Worm (Caenorhabditis elegans) whole organism, L1 larva: ENCODE data around the gene F57G12.2.

Source experiments
- C04F5.9 ChIP-seq: sonication (generic microtip); optimal IDR thresholded peaks from 2 replicates; lab custom pipeline; 2016; ENCODE audit warnings: missing genetic modification characterization, missing compliant biosample characterization
- C16A3.4 ChIP-seq: fragments of 150-350 bp; optimal IDR thresholded peaks from 2 replicates; lab custom pipeline; 2014; ENCODE audit warnings: missing biosample characterization, missing genetic modification characterization
- C34B4.2 ChIP-seq: sonication (generic microtip); optimal IDR thresholded peaks from 2 replicates; lab custom pipeline; 2017; ENCODE audit warnings: mild to moderate bottlenecking, missing genetic modification characterization, missing compliant biosample characterization
- aha-1 ChIP-seq: fragments of 150-350 bp; optimal IDR thresholded peaks from 2 replicates; lab custom pipeline; 2014; ENCODE audit warnings: missing biosample characterization, missing genetic modification characterization
- aly-2 ChIP-seq: fragments of 150-350 bp; optimal IDR thresholded peaks from 2 replicates; lab custom pipeline; 2014; ENCODE audit warnings: missing biosample characterization, missing genetic modification characterization
- blmp-1 ChIP-seq: fragments of 150-350 bp; optimal IDR thresholded peaks from 2 replicates; lab custom pipeline; 2014; ENCODE audit warnings: missing biosample characterization, missing genetic modification characterization
- ceh-8 ChIP-seq: fragments of 200-800 bp; sonication (Bioruptor generic); optimal IDR thresholded peaks from 2 replicates; lab custom pipeline; 2018; ENCODE audit warnings: mild to moderate bottlenecking, missing genetic modification characterization, moderate library complexity, missing compliant biosample characterization
- ceh-82 ChIP-seq, 3 experiments: fragments of 150-350 bp in 1 of 3; sonication (generic microtip) in 2 of 3; optimal IDR thresholded peaks; 2 replicates each; lab custom pipeline; 2014 to 2017; ENCODE audit warnings: missing biosample characterization in 3 of 3, missing genetic modification characterization in 3 of 3
- ceh-88 ChIP-seq: fragments of 200-800 bp; sonication (Bioruptor generic); IDR thresholded peaks from 2 replicates; pipeline ENCODE4 v1.3.6; 2022; ENCODE audit warnings: missing genetic modification characterization, missing compliant biosample characterization
- dsc-1 ChIP-seq: sonication (generic microtip); optimal IDR thresholded peaks from 2 replicates; lab custom pipeline; 2016; ENCODE audit warnings: mild to moderate bottlenecking, missing genetic modification characterization, missing compliant biosample characterization
- efl-1 ChIP-seq, 4 experiments: fragments of 150-350 bp; optimal IDR thresholded peaks in 3 of 4; peaks in 1 of 4; 1 replicate in 1 of 4; 2 replicates in 3 of 4; lab custom pipeline; 2014; ENCODE audit warnings: missing biosample characterization in 2 of 4, missing genetic modification characterization in 2 of 4, missing genetic modification reagents in 2 of 4
- efl-3 ChIP-seq: fragments of 200-800 bp; sonication (Bioruptor generic); optimal IDR thresholded peaks from 2 replicates; lab custom pipeline; 2018; ENCODE audit warnings: mild to moderate bottlenecking, missing genetic modification characterization, missing compliant biosample characterization
- egl-13 ChIP-seq: sonication (generic microtip); optimal IDR thresholded peaks from 2 replicates; lab custom pipeline; 2016; ENCODE audit warnings: missing genotype, missing genetic modification reagents, missing genetic modification characterization, missing compliant biosample characterization
- egl-27 ChIP-seq, 2 experiments: fragments of 150-350 bp in 1 of 2; sonication (generic microtip); optimal IDR thresholded peaks; 3 replicates each; lab custom pipeline; 2017 to 2018; ENCODE audit warnings: missing biosample characterization in 2 of 2, missing genetic modification characterization in 2 of 2, missing genetic modification reagents in 2 of 2
- ets-5 ChIP-seq: fragments of 200-800 bp; sonication (Bioruptor generic); IDR thresholded peaks from 2 replicates; pipeline ENCODE4 v1.3.6; 2022; ENCODE audit warnings: missing genetic modification characterization, missing compliant biosample characterization
- fkh-8 ChIP-seq: sonication (generic microtip); optimal IDR thresholded peaks from 2 replicates; lab custom pipeline; 2016; ENCODE audit warnings: mild to moderate bottlenecking, missing genetic modification characterization, missing compliant biosample characterization
- fos-1 ChIP-seq: fragments of 150-350 bp; optimal IDR thresholded peaks from 2 replicates; lab custom pipeline; 2014; ENCODE audit warnings: missing biosample characterization, missing genetic modification characterization
- grh-1 ChIP-seq: fragments of 200-800 bp; sonication (Bioruptor generic); IDR thresholded peaks from 2 replicates; pipeline ENCODE4 v1.3.6; 2022; ENCODE audit warnings: missing genetic modification reagents, missing genetic modification characterization, missing compliant biosample characterization
- jun-1 ChIP-seq: fragments of 150-350 bp; optimal IDR thresholded peaks from 2 replicates; lab custom pipeline; 2014; ENCODE audit warnings: missing biosample characterization, missing genetic modification reagents, missing genetic modification characterization
- lin-13 ChIP-seq: fragments of 150-350 bp; optimal IDR thresholded peaks from 2 replicates; lab custom pipeline; 2014; ENCODE audit warnings: missing biosample characterization, missing genetic modification reagents, missing genetic modification characterization
- lin-14 ChIP-seq: fragments of 200-800 bp; sonication (Bioruptor generic); optimal IDR thresholded peaks from 2 replicates; lab custom pipeline; 2018; ENCODE audit warnings: mild to moderate bottlenecking, missing genetic modification characterization, moderate library complexity, missing compliant biosample characterization
- lin-15B ChIP-seq: fragments of 150-350 bp; sonication (generic microtip); optimal IDR thresholded peaks from 3 replicates; lab custom pipeline; 2014; ENCODE audit warnings: missing biosample characterization, missing genetic modification characterization
- lin-35 ChIP-seq, 2 experiments: fragments of 150-350 bp; optimal IDR thresholded peaks; 2 replicates each; lab custom pipeline; 2014; ENCODE audit warnings: missing biosample characterization in 2 of 2, missing genetic modification characterization in 2 of 2, missing genetic modification reagents in 2 of 2
- lin-39 ChIP-seq: fragments of 150-350 bp; optimal IDR thresholded peaks from 2 replicates; lab custom pipeline; 2014; ENCODE audit warnings: missing biosample characterization, missing genetic modification reagents, missing genetic modification characterization
- lir-3 ChIP-seq: sonication (generic microtip); optimal IDR thresholded peaks from 2 replicates; lab custom pipeline; 2016; ENCODE audit warnings: mild to moderate bottlenecking, missing genetic modification characterization, moderate library complexity, missing compliant biosample characterization; ENCODE audit not compliant: poor library complexity
- lsy-2 ChIP-seq, 2 experiments: fragments of 150-350 bp; optimal IDR thresholded peaks; 2 replicates each; lab custom pipeline; 2014; ENCODE audit warnings: missing biosample characterization in 2 of 2, missing genetic modification characterization in 2 of 2
- mab-9 ChIP-seq: fragments of 200-800 bp; sonication (Bioruptor generic); IDR thresholded peaks from 2 replicates; pipeline ENCODE4 v1.3.6; 2022; ENCODE audit warnings: missing genetic modification reagents, missing genetic modification characterization, missing compliant biosample characterization
- mep-1 ChIP-seq: fragments of 150-350 bp; optimal IDR thresholded peaks from 2 replicates; lab custom pipeline; 2014; ENCODE audit warnings: missing biosample characterization, missing genetic modification characterization
- nhr-11 ChIP-seq: fragments of 150-350 bp; optimal IDR thresholded peaks from 2 replicates; lab custom pipeline; 2014; ENCODE audit warnings: missing biosample characterization, missing genetic modification characterization
- nhr-12 ChIP-seq: sonication (generic microtip); optimal IDR thresholded peaks from 2 replicates; lab custom pipeline; 2017; ENCODE audit warnings: missing biosample characterization, missing genetic modification characterization
- nhr-28 ChIP-seq: fragments of 150-350 bp; optimal IDR thresholded peaks from 2 replicates; lab custom pipeline; 2014; ENCODE audit warnings: missing biosample characterization, missing genetic modification characterization
- nhr-71 ChIP-seq: sonication (generic microtip); optimal IDR thresholded peaks from 2 replicates; lab custom pipeline; 2016; ENCODE audit warnings: mild to moderate bottlenecking, missing genetic modification characterization, moderate library complexity, missing compliant biosample characterization
- nhr-85 ChIP-seq: sonication (generic microtip); peaks from one replicate; lab custom pipeline; 2016; ENCODE audit warnings: missing genetic modification characterization, inconsistent platforms, missing compliant biosample characterization
- nhr-90 ChIP-seq: sonication (generic microtip); optimal IDR thresholded peaks from 2 replicates; lab custom pipeline; 2016; ENCODE audit warnings: mild to moderate bottlenecking, missing genetic modification characterization, missing compliant biosample characterization; ENCODE audit not compliant: poor library complexity
- pax-3 ChIP-seq: fragments of 200-800 bp; sonication (Bioruptor generic); optimal IDR thresholded peaks from 2 replicates; lab custom pipeline; 2018; ENCODE audit warnings: mild to moderate bottlenecking, missing genetic modification characterization, moderate library complexity, missing compliant biosample characterization
- snu-23 ChIP-seq: sonication (generic microtip); optimal IDR thresholded peaks from 2 replicates; lab custom pipeline; 2016; ENCODE audit warnings: missing genetic modification characterization, missing compliant biosample characterization
- sox-4 ChIP-seq: sonication (generic microtip); optimal IDR thresholded peaks from 2 replicates; lab custom pipeline; 2016; ENCODE audit warnings: missing genetic modification characterization, missing compliant biosample characterization
- sptf-1 ChIP-seq: fragments of 150-350 bp; optimal IDR thresholded peaks from 2 replicates; lab custom pipeline; 2014; ENCODE audit warnings: missing biosample characterization, missing genetic modification characterization
- sup-37 ChIP-seq: fragments of 200-800 bp; sonication (Bioruptor generic); optimal IDR thresholded peaks from 2 replicates; lab custom pipeline; 2018; ENCODE audit warnings: mild to moderate bottlenecking, missing genetic modification characterization, missing compliant biosample characterization
- swsn-7 ChIP-seq: sonication (generic microtip); optimal IDR thresholded peaks from 2 replicates; lab custom pipeline; 2016; ENCODE audit warnings: missing genetic modification characterization, missing compliant biosample characterization
- tbx-2 ChIP-seq: sonication (generic microtip); optimal IDR thresholded peaks from 2 replicates; lab custom pipeline; 2016; ENCODE audit warnings: missing genetic modification characterization, missing compliant biosample characterization
- zag-1 ChIP-seq: fragments of 150-350 bp; optimal IDR thresholded peaks from 2 replicates; lab custom pipeline; 2014; ENCODE audit warnings: missing biosample characterization, missing genetic modification characterization
- zip-4 ChIP-seq: fragments of 200-800 bp; sonication (Bioruptor generic); optimal IDR thresholded peaks from 2 replicates; lab custom pipeline; 2018; ENCODE audit warnings: mild to moderate bottlenecking, missing genetic modification characterization, moderate library complexity, missing compliant biosample characterization
- ztf-11 ChIP-seq, 2 experiments: sonication (generic microtip); optimal IDR thresholded peaks; 2 replicates each; lab custom pipeline; 2016 to 2017; ENCODE audit warnings: missing genetic modification characterization in 2 of 2, missing biosample characterization in 1 of 2, missing compliant biosample characterization in 1 of 2
- ztf-4 ChIP-seq: fragments of 150-350 bp; optimal IDR thresholded peaks from 2 replicates; lab custom pipeline; 2014; ENCODE audit warnings: missing biosample characterization, missing genetic modification characterization

The F57G12.2 gene

ce11 chrX:12160002-12160690 is at the start of gene F57G12.2:
Gene F57G12.2 (minus strand): TSS chrX:12160052.
- TF ChIP-seq lsy-2 (tag; optimal IDR thresholded peaks at IDR 0.05; lab: Kevin White, UChicago) (no peak), sup-37 (GFP tag; lab: Kevin White, UChicago) (no peak), mep-1 (tag; lab: Kevin White, UChicago) (no peak), blmp-1 (tag; lab: Kevin White, UChicago) (peak; percentile 54), sptf-1 (tag; lab: Kevin White, UChicago) (no peak), snu-23 (GFP tag; lab: Kevin White, UChicago) (no peak), aha-1 (tag; lab: Kevin White, UChicago) (no peak), nhr-85 (tag; lab: Kevin White, UChicago) (peak; percentile 73), lin-39 (tag; lab: Kevin White, UChicago) (no peak), grh-1 (peak; percentile 71; the same call in 1 of the 2 replicates), C34B4.2 (tag; lab: Kevin White, UChicago) (no peak), ceh-82 (tag; optimal IDR thresholded peaks at IDR 0.05; lab: Kevin White, UChicago) (no peak), aly-2 (no peak), ztf-4 (tag; lab: Kevin White, UChicago) (peak; percentile 24)

ce11 chrX:12207078-12207477 is 47.2 kb upstream of the F57G12.2 start:
- TF ChIP-seq nhr-11 (tag; lab: Kevin White, UChicago): peak; percentile 26
- peak; percentile 82 for TF ChIP-seq dsc-1
- TF ChIP-seq ceh-8 (GFP tag; lab: Kevin White, UChicago): peak; percentile 11
- peak; percentile 34 for TF ChIP-seq nhr-71 (tag; lab: Kevin White, UChicago)
- no peak for TF ChIP-seq sox-4
- TF ChIP-seq efl-3 (GFP tag; lab: Kevin White, UChicago): no peak
- TF ChIP-seq zip-4: peak; percentile 10
- no peak for TF ChIP-seq nhr-90 (tag; lab: Kevin White, UChicago)
- TF ChIP-seq lin-14 (GFP tag; lab: Kevin White, UChicago): peak; percentile 58
- TF ChIP-seq egl-13: peak; percentile 25
- no peak for TF ChIP-seq C04F5.9 (tag; lab: Kevin White, UChicago)
- TF ChIP-seq swsn-7: peak; percentile 5
- TF ChIP-seq lin-15B (tag; lab: Kevin White, UChicago): no peak
- peak; percentile 74 for TF ChIP-seq fkh-8 (tag; lab: Kevin White, UChicago)

- no peak for TF ChIP-seq ceh-88 (GFP tag; lab: Robert Waterston, UW)
- TF ChIP-seq tbx-2: peak; percentile 71
- peak; percentile 37 for TF ChIP-seq lir-3 (tag; lab: Kevin White, UChicago)
- TF ChIP-seq dsc-1: peak; percentile 50
- no peak for TF ChIP-seq nhr-12 (tag; lab: Kevin White, UChicago)
- TF ChIP-seq sup-37 (GFP tag; lab: Kevin White, UChicago): no peak
- peak; percentile 31 to 42 for TF ChIP-seq lsy-2 (tag; optimal IDR thresholded peaks at IDR 0.05; lab: Kevin White, UChicago)
- TF ChIP-seq aly-2: no peak
- peak; percentile 4 for TF ChIP-seq zag-1
- no peak for TF ChIP-seq aha-1 (tag; lab: Kevin White, UChicago)
- TF ChIP-seq C34B4.2 (tag; lab: Kevin White, UChicago): no peak
- TF ChIP-seq mab-9 (GFP tag; lab: Robert Waterston, UW): no peak
- TF ChIP-seq snu-23 (GFP tag; lab: Kevin White, UChicago): peak; percentile 49
- TF ChIP-seq ets-5 (GFP tag; lab: Robert Waterston, UW): no peak
- peak; percentile 53 for TF ChIP-seq pax-3 (tag; lab: Kevin White, UChicago)
- peak; percentile 75 for TF ChIP-seq nhr-71 (tag; lab: Kevin White, UChicago)
- TF ChIP-seq lin-35 (GFP tag; optimal IDR thresholded peaks at IDR 0.05; lab: Kevin White, UChicago): peak in 1 of 2 experiments; percentile 16
- TF ChIP-seq ceh-8 (GFP tag; lab: Kevin White, UChicago): no peak
- peak; percentile 9 for TF ChIP-seq mep-1 (tag; lab: Kevin White, UChicago)
- TF ChIP-seq nhr-28 (tag; lab: Kevin White, UChicago): no peak
- TF ChIP-seq lin-13 (GFP tag; lab: Kevin White, UChicago): no peak
- no peak for TF ChIP-seq jun-1 (tag; lab: Kevin White, UChicago)
- peak; percentile 17 to 21 for TF ChIP-seq efl-1 (optimal IDR thresholded peaks at IDR 0.05; lab: Kevin White, UChicago)
- TF ChIP-seq efl-1 (GFP tag; optimal IDR thresholded peaks at IDR 0.05 in 1 of 2; lab: Kevin White, UChicago): no peak
- TF ChIP-seq egl-27 (tag; optimal IDR thresholded peaks at IDR 0.05; lab: Kevin White, UChicago): peak in 1 of 2 experiments; percentile 34
- TF ChIP-seq C16A3.4 (tag; lab: Kevin White, UChicago): no peak
- peak; percentile 67 for TF ChIP-seq egl-13
- TF ChIP-seq ztf-11 (tag; optimal IDR thresholded peaks at IDR 0.05; lab: Kevin White, UChicago): peak in 1 of 2 experiments; percentile 48
- TF ChIP-seq swsn-7: peak; percentile 66
- no peak for TF ChIP-seq fos-1 (tag; lab: Kevin White, UChicago)
Observed at ce11 chrX:12205478-12206059, 45.7 kb upstream of the F57G12.2 start.
